Worm (Caenorhabditis elegans): Measurements from ENCODE around the gene C12D8.20.

The C12D8.20 gene

DNA sequence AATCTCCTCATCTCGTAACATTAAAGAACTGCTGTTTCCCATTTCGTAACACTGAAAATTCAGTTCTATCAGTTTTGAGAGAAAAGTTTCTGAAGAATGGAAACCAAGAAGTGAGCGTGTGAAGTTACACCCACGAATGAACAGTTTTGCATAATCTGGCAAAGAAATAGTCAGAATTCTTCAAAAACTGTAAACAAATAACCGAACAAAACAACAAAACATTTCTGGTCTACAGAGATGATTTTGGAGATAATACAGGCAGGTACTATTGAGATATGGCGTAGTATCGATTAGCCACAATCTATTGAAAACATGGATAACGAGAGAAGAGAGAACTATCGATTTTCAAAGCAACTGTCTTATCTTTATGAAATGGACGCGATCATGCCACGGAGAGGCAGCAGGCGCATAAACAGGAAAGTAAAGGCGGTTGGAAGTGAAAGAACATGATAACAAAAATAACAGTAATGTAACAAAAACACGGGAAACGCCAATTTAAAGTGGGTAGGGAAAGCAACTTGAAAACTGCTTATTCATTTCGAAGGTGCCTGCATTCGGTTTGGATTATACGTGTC, 18.6 kb upstream of the C12D8.20 start, which contains the start of gene chpf-1:
Gene chpf-1 (minus strand): TSS at position 51 of the 575 bp plus-strand sequence.
- TF ChIP-seq nhr-28 (tag; optimal IDR thresholded peaks at IDR 0.05), result peak; percentile 81
- TF ChIP-seq hlh-11 (tag; optimal IDR thresholded peaks at IDR 0.05), result peak; percentile 69
- TF ChIP-seq ama-1 (optimal IDR thresholded peaks at IDR 0.05), result no peak
- no peak for TF ChIP-seq F44E2.7 (GFP tag; IDR thresholded peaks at IDR 0.05)
- TF ChIP-seq lsy-2 (tag; optimal IDR thresholded peaks at IDR 0.05), result peak in 1 of 2 experiments; percentile 23
- no peak for TF ChIP-seq spr-1 (tag; optimal IDR thresholded peaks at IDR 0.05)
- no peak for TF ChIP-seq nhr-11 (tag; optimal IDR thresholded peaks at IDR 0.05)
- TF ChIP-seq nhr-25 (tag; optimal IDR thresholded peaks at IDR 0.05; ENCODE audit: borderline replicate concordance, insufficient read depth), result peak; percentile 23
- TF ChIP-seq dve-1 (tag; optimal IDR thresholded peaks at IDR 0.05; ENCODE audit: insufficient read depth), result peak; percentile 60
- peak; percentile 39 for TF ChIP-seq hlh-30 (tag; optimal IDR thresholded peaks at IDR 0.05; ENCODE audit: insufficient read depth)
- peak; percentile 33; the same call in 1 of the 2 replicates for TF ChIP-seq dmd-6 (GFP tag; IDR thresholded peaks at IDR 0.05)
- TF ChIP-seq duxl-1 (tag; optimal IDR thresholded peaks at IDR 0.05; ENCODE audit: poor library complexity), result peak; percentile 26
- TF ChIP-seq nhr-48 (tag; optimal IDR thresholded peaks at IDR 0.05), result no peak
- no peak for TF ChIP-seq arid-1 (GFP tag; conservative IDR thresholded peaks at IDR 0.05)
- TF ChIP-seq daf-16 (GFP tag; optimal IDR thresholded peaks at IDR 0.05), result no peak
- TF ChIP-seq daf-16 (tag; optimal IDR thresholded peaks at IDR 0.05), result peak; percentile 92
- no peak for TF ChIP-seq egl-43 (GFP tag; IDR thresholded peaks at IDR 0.05)
- no peak for TF ChIP-seq attf-4 (tag; optimal IDR thresholded peaks at IDR 0.05)
- TF ChIP-seq daf-8 (GFP tag; IDR thresholded peaks at IDR 0.05), result no peak
- TF ChIP-seq ZK546.5 (tag; optimal IDR thresholded peaks at IDR 0.05), result no peak
- TF ChIP-seq mes-2 (tag; optimal IDR thresholded peaks at IDR 0.05; ENCODE audit: poor library complexity, severe bottlenecking), result peak; percentile 29
- 0 out of 2 replicates have a peak, but pooled peaks have one; percentile 42 for TF ChIP-seq lin-1 (GFP tag; IDR thresholded peaks at IDR 0.05)
- peak; percentile 14 for TF ChIP-seq mep-1 (tag; optimal IDR thresholded peaks at IDR 0.05)
- no peak for TF ChIP-seq ztf-7 (tag; optimal IDR thresholded peaks at IDR 0.05)
- TF ChIP-seq daf-12 (tag; optimal IDR thresholded peaks at IDR 0.05), result no peak
- no peak for TF ChIP-seq nhr-76 (tag; optimal IDR thresholded peaks at IDR 0.05)
- no peak for TF ChIP-seq ceh-44 (GFP tag; IDR thresholded peaks at IDR 0.05)
- TF ChIP-seq T20F7.1 (GFP tag; optimal IDR thresholded peaks at IDR 0.05), result peak; percentile 23
- TF ChIP-seq ceh-28 (tag; optimal IDR thresholded peaks at IDR 0.05), result peak; percentile 64
- TF ChIP-seq mdl-1 (tag; optimal IDR thresholded peaks at IDR 0.05), result peak in 1 of 2 experiments; percentile 46
- TF ChIP-seq pqm-1 (tag; optimal IDR thresholded peaks at IDR 0.05), result peak; percentile 84

DNA sequence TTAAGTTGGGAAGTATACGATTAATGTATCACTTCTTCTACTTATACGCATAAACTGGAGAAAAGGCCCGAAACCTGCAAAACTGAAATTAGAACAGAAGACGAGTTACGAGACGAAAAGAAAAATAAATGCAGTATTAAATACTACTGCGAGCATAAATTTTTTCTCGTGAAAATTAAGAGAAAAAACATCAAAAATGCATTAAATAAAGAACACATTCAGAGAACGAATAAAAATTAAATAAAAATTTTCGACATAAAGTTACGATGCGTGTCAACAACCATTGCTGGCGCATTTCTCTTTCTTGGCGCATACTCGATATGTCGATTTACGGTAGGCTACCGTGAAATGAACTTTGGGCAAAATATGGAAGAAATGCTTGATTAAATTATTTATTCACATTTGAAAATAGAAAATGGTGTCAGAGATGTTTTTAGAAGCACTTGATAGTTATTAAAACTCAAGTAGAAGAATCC, 17.2 kb upstream of the C12D8.20 start, which contains the start of the genes ZK856.19 and ZK856.11:
Gene ZK856.19 (minus strand): TSS at position 51 of the 476 bp plus-strand sequence.
Gene ZK856.11 (minus strand): TSS at position 76 of the 476 bp plus-strand sequence.
- TF ChIP-seq F26F4.8 (GFP tag; conservative IDR thresholded peaks at IDR 0.05) (no peak), mdt-29 (GFP tag; IDR thresholded peaks at IDR 0.05) (no peak), nhr-41 (GFP tag; IDR thresholded peaks at IDR 0.05) (no peak), zip-2 (tag; optimal IDR thresholded peaks at IDR 0.05) (no peak), lim-7 (GFP tag; IDR thresholded peaks at IDR 0.05) (no peak), skn-1 (tag; optimal IDR thresholded peaks at IDR 0.05) (no peak), nhr-237 (tag; optimal IDR thresholded peaks at IDR 0.05) (no peak), nhr-111 (GFP tag; optimal IDR thresholded peaks at IDR 0.05) (no peak), unc-62 (GFP tag; optimal IDR thresholded peaks at IDR 0.05 in 1 of 2) (no peak), unc-62 (tag; optimal IDR thresholded peaks at IDR 0.05) (no peak), lin-38 (GFP tag; IDR thresholded peaks at IDR 0.05) (peak; percentile 70), php-3 (GFP tag; IDR thresholded peaks at IDR 0.05) (no peak), fkh-10 (GFP tag; optimal IDR thresholded peaks at IDR 0.05) (no peak), F44E2.7 (GFP tag; IDR thresholded peaks at IDR 0.05) (no peak), nhr-42 (GFP tag; IDR thresholded peaks at IDR 0.05) (no peak), ceh-82 (tag; optimal IDR thresholded peaks at IDR 0.05) (no peak), mes-2 (tag; optimal IDR thresholded peaks at IDR 0.05; ENCODE audit: poor library complexity, severe bottlenecking) (peak; percentile 72), mxl-2 (GFP tag; conservative IDR thresholded peaks at IDR 0.05) (no peak), hlh-30 (tag; optimal IDR thresholded peaks at IDR 0.05; ENCODE audit: insufficient read depth) (peak; percentile 24), ama-1 (optimal IDR thresholded peaks at IDR 0.05) (peak; percentile 37), hif-1 (tag; optimal IDR thresholded peaks at IDR 0.05) (no peak), zfp-2 (tag; optimal IDR thresholded peaks at IDR 0.05) (no peak), lin-15B (tag; optimal IDR thresholded peaks at IDR 0.05) (no peak), spr-3 (GFP tag; optimal IDR thresholded peaks at IDR 0.05) (no peak)
